3 fruit fly cellular contexts compared by ENCODE assay signal in the genomic region with DNA sequence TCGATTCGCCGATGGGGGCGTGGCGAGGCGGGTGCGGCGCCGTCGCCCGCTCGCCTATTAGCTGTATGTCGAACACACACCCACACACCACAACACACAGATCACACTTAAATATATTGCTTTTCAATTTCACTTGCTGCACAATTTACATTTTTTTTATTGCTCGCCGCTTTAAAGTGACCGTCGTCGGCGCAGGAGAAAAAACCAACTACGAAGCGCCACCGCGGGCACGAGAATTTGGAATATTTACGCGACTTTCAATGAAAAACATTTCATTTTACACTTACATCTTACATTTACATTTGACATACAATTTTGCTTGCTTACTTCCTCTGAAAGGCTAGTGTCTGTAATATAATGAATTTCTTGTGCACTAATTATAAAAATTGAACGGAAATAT.
TF ChIP-seq lines count a peak whose summit lies in the region.

Gene rictor, minus strand, starts transcription at position 170 of the 400 bp plus-strand sequence.

- TF ChIP-seq CTCF in S2 (optimal IDR thresholded peaks at IDR 0.05; lab: Kevin White, UChicago): peak; percentile 55 to 71
- TF ChIP-seq CTCF in whole organism, embryonic (GFP tag; optimal IDR thresholded peaks at IDR 0.05; lab: Kevin White, UChicago): peak; percentile 81

TF ChIP-seq in whole organism, embryonic, 481 proteins besides CTCF, POLR2A, EP300 and RAD21 (continues in another document):
- TF ChIP-seq Asciz (GFP tag; optimal IDR thresholded peaks at IDR 0.05; lab: Kevin White, UChicago): no peak
- no peak for TF ChIP-seq CG32532 (GFP tag; IDR thresholded peaks at IDR 0.05; lab: Robert Waterston, UW)
- no peak for TF ChIP-seq run (tag; optimal IDR thresholded peaks at IDR 0.05; lab: Kevin White, UChicago)
- peak; percentile 5 for TF ChIP-seq CG4617 (GFP tag; optimal IDR thresholded peaks at IDR 0.05; lab: Kevin White, UChicago; ENCODE audit: borderline replicate concordance)
- peak; percentile 72 for TF ChIP-seq gfzf (GFP tag; optimal IDR thresholded peaks at IDR 0.05; lab: Kevin White, UChicago)
- no peak for TF ChIP-seq odd (GFP tag; optimal IDR thresholded peaks at IDR 0.05; lab: Kevin White, UChicago)
- TF ChIP-seq ac (GFP tag; optimal IDR thresholded peaks at IDR 0.05; lab: Kevin White, UChicago): no peak
- TF ChIP-seq CG17328 (GFP tag; IDR thresholded peaks at IDR 0.05; lab: Robert Waterston, UW): no peak
- peak; percentile 19; the same call in 1 of the 2 replicates for TF ChIP-seq MBD-R2 (GFP tag; IDR thresholded peaks at IDR 0.05; lab: Robert Waterston, UW)
- no peak for TF ChIP-seq CG6765 (GFP tag; optimal IDR thresholded peaks at IDR 0.05; lab: Kevin White, UChicago)
- no peak for TF ChIP-seq CG13287 (GFP tag; IDR thresholded peaks at IDR 0.05; lab: Robert Waterston, UW; ENCODE audit: partially characterized antibody)
- no peak for TF ChIP-seq CG15479 (GFP tag; optimal IDR thresholded peaks at IDR 0.05; lab: Kevin White, UChicago)
- TF ChIP-seq fd96Cb (tag; optimal IDR thresholded peaks at IDR 0.05; lab: Kevin White, UChicago): no peak
- peak; percentile 49 for TF ChIP-seq Dref (GFP tag; IDR thresholded peaks at IDR 0.05; lab: Robert Waterston, UW)
- TF ChIP-seq CG10267 (tag; optimal IDR thresholded peaks at IDR 0.05; lab: Kevin White, UChicago): no peak
- TF ChIP-seq fu2 (GFP tag; optimal IDR thresholded peaks at IDR 0.05; lab: Kevin White, UChicago): no peak
- no peak for TF ChIP-seq mld (GFP tag; IDR thresholded peaks at IDR 0.05; lab: Robert Waterston, UW; ENCODE audit: partially characterized antibody)
- peak; percentile 31 for TF ChIP-seq CG9797 (GFP tag; optimal IDR thresholded peaks at IDR 0.05; lab: Kevin White, UChicago)
- TF ChIP-seq chinmo (GFP tag; IDR thresholded peaks at IDR 0.05; lab: Robert Waterston, UW; ENCODE audit: partially characterized antibody): 0 out of 4 replicates have a peak, but pooled peaks have one; percentile 15
- TF ChIP-seq fd3F (GFP tag; optimal IDR thresholded peaks at IDR 0.05; lab: Kevin White, UChicago): no peak
- TF ChIP-seq zen2 (GFP tag; IDR thresholded peaks at IDR 0.05; lab: Robert Waterston, UW; ENCODE audit: partially characterized antibody): no peak
- TF ChIP-seq CG2199 (GFP tag; IDR thresholded peaks at IDR 0.05; lab: Robert Waterston, UW): no peak
- TF ChIP-seq CG4424 (GFP tag; optimal IDR thresholded peaks at IDR 0.05; lab: Kevin White, UChicago): no peak
- TF ChIP-seq CG11695 (GFP tag; IDR thresholded peaks at IDR 0.05; lab: Robert Waterston, UW): no peak
- TF ChIP-seq knrl (GFP tag; IDR thresholded peaks at IDR 0.05; lab: Robert Waterston, UW; ENCODE audit: partially characterized antibody): 0 out of 3 replicates have a peak, but pooled peaks have one; percentile 13
- TF ChIP-seq sqz (GFP tag; optimal IDR thresholded peaks at IDR 0.05; lab: Kevin White, UChicago): peak; percentile 66
- TF ChIP-seq CG17912 (GFP tag; optimal IDR thresholded peaks at IDR 0.05; lab: Kevin White, UChicago): no peak
- peak; percentile 74 for TF ChIP-seq Med (GFP tag; lab: Kevin White, UChicago)
- no peak for TF ChIP-seq esg (GFP tag; conservative IDR thresholded peaks at IDR 0.05; lab: Robert Waterston, UW)
- peak; percentile 43 for TF ChIP-seq amos (GFP tag; IDR thresholded peaks at IDR 0.05; lab: Robert Waterston, UW; ENCODE audit: partially characterized antibody)
- no peak for TF ChIP-seq ap (GFP tag; IDR thresholded peaks at IDR 0.05; lab: Robert Waterston, UW)
- no peak for TF ChIP-seq gcm (GFP tag; optimal IDR thresholded peaks at IDR 0.05; lab: Kevin White, UChicago)
- TF ChIP-seq maf-S (GFP tag; optimal IDR thresholded peaks at IDR 0.05; lab: Kevin White, UChicago): no peak
- TF ChIP-seq nmo (GFP tag; optimal IDR thresholded peaks at IDR 0.05; lab: Kevin White, UChicago): no peak
- TF ChIP-seq bcd (GFP tag; optimal IDR thresholded peaks at IDR 0.05; lab: Kevin White, UChicago): no peak
- TF ChIP-seq Dp (GFP tag; optimal IDR thresholded peaks at IDR 0.05; lab: Kevin White, UChicago): no peak
- TF ChIP-seq br (optimal IDR thresholded peaks at IDR 0.05; lab: Kevin White, UChicago): no peak
- TF ChIP-seq CG4328 (GFP tag; optimal IDR thresholded peaks at IDR 0.05; lab: Kevin White, UChicago): no peak
- no peak for TF ChIP-seq CG4730 (GFP tag; IDR thresholded peaks at IDR 0.05; lab: Robert Waterston, UW)
- peak; percentile 40 for TF ChIP-seq pzg (GFP tag; optimal IDR thresholded peaks at IDR 0.05; lab: Kevin White, UChicago)
- no peak for TF ChIP-seq CG10462 (GFP tag; optimal IDR thresholded peaks at IDR 0.05; lab: Kevin White, UChicago)
- TF ChIP-seq NK7.1 (GFP tag; optimal IDR thresholded peaks at IDR 0.05; lab: Kevin White, UChicago): no peak

TF ChIP-seq in whole organism, prepupa, 60 proteins besides CTCF, POLR2A, EP300 and RAD21:
- TF ChIP-seq CG3032 (tag; optimal IDR thresholded peaks at IDR 0.05; lab: Kevin White, UChicago): no peak
- no peak for TF ChIP-seq CG11294 (GFP tag; IDR thresholded peaks at IDR 0.05; lab: Robert Waterston, UW)
- TF ChIP-seq OdsH (GFP tag; optimal IDR thresholded peaks at IDR 0.05; lab: Kevin White, UChicago): no peak
- peak; percentile 32 for TF ChIP-seq Eip78C (GFP tag; lab: Kevin White, UChicago)
- peak; percentile 20; the same call in 1 of the 2 replicates for TF ChIP-seq CG15336 (GFP tag; IDR thresholded peaks at IDR 0.05; lab: Robert Waterston, UW)
